Worm (Caenorhabditis elegans): Measurements from ENCODE around the gene T10B5.10.
A peak's percentile ranks its signal among the peaks of the same experiment; 100 is the strongest.
"Not testable (repeated sequence)": the region's sequence is repeated elsewhere in the genome, so short reads cannot be mapped to it uniquely, and the experiment has no call there.

T10B5.10 gene

DNA sequence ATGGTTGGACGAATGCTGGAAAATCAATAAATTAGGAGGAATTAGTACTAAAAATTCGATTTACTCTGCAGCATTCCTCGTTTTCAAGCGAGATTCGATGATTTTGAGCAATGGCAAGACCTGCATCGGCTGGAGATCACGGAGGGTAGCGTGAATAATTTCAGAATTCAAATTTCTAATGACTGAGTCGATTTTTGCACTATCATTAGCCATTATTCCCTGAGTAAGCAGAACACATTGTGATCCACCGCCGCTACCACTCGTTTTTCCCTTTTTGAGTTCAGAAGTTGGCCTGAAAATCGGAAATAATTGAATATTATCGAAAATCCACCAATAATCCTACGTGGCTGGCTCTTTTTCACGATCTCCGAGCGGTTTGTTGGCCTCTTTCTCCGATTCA is 11.9 kb upstream of the T10B5.10 start:
- no peak for TF ChIP-seq W03F9.2 (tag; optimal IDR thresholded peaks at IDR 0.05)

- TF ChIP-seq dao-5 (tag; optimal IDR thresholded peaks at IDR 0.05), result no peak
- no peak for TF ChIP-seq W03F9.2 (tag; optimal IDR thresholded peaks at IDR 0.05)
Measured at ce11 chrV:1864997-1865396, 8.9 kb upstream of the T10B5.10 start.

DNA sequence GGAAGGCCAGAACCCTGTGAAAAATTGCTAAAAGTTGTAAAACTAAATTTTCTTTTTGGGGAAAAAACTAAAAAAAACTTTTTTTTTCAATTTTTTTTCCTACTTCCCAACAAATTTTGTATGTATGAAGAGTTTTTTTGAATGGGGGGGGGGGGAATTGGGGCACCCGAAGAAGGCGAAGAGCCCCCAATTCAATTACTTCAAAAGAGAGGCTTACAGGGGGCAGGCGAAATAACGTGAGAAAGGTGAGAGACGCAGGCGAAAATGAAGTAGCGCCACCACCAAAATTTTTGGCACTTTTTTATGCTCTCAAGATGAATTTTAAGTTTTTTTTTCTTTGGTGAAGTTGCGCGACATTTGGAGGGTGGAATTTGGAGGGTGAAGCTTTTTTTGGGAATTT is 6.9 kb upstream of the T10B5.10 start:
- TF ChIP-seq dao-5 (tag; optimal IDR thresholded peaks at IDR 0.05) (no peak), W03F9.2 (tag; optimal IDR thresholded peaks at IDR 0.05) (no peak), him-1 (tag; optimal IDR thresholded peaks at IDR 0.05) (no peak)

DNA sequence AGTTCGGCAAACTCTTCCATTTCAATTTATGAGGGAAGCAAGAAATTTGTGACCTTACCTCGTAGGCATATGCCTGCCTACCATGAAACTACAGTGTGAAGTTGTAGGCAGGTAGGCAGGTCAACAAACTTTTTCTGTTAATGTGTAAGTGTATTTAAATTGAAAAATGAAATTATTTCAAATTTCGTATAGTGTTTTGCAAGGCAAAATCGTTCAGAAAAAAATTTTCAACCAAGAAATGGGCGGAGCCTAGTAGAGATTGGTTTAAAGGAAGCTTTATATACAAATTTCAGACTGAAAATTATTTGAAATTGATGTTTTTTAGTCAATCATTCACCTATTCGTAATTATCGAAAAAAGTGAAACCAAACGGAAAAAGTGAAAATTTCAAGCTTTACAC is 1.8 kb upstream of the T10B5.10 start:
- TF ChIP-seq dao-5 (tag; optimal IDR thresholded peaks at IDR 0.05) (no peak), him-1 (tag; optimal IDR thresholded peaks at IDR 0.05) (no peak), W03F9.2 (tag; optimal IDR thresholded peaks at IDR 0.05) (no peak)

DNA sequence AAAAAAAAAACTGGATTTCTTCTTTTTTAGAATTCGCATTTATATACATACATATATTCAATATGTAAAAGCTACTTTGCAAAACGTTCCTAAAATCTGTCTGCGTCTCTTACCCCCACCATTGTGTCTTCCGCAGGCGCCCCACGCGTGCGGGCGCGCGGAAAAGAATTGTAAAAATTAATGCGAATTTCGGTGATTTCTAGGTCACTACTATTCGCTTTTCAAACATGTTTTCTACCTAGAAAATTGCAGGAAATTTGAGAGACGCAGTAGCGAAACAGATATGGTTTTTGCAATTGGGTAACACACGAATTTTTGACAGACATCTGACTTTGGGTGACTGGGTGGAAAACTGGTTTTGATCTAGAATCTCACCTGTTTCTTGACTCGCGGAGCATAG is 989 bp downstream of the T10B5.10 start:
- TF ChIP-seq him-1 (tag; optimal IDR thresholded peaks at IDR 0.05), result no peak
- no peak for TF ChIP-seq W03F9.2 (tag; optimal IDR thresholded peaks at IDR 0.05)
- no peak for TF ChIP-seq dao-5 (tag; optimal IDR thresholded peaks at IDR 0.05)

DNA sequence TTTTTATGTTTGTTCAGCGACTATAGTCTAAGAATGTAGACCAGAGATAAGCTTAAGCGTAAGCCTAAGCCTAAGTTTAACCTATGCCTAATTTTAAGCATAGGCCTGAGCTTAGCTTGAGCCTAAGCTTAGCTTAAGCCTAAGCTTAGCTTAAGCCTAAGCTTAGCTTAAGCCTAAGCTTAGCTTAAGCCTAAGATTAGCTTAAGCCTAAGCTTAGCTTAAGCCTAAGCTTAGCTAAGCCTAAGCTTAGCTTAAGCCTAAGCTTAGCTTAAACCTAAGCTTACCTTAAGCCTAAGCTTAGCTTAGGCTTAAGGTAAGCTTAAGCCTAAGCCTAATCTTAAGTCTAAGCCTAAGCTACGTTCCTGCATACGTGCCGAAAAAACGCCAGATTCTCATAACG is 7.5 kb downstream of the T10B5.10 start:
- TF ChIP-seq dao-5 (tag; optimal IDR thresholded peaks at IDR 0.05), result no peak
- no peak for TF ChIP-seq W03F9.2 (tag; optimal IDR thresholded peaks at IDR 0.05)
- TF ChIP-seq him-1 (tag; optimal IDR thresholded peaks at IDR 0.05), result no peak

ce11 chrV:1845977-1846376 is 10.1 kb downstream of the T10B5.10 start, which contains the start of gene T10B5.7:
TSS of gene T10B5.7 (plus strand) at chrV:1846201.
- TF ChIP-seq W03F9.2 (tag; optimal IDR thresholded peaks at IDR 0.05), result no peak
- TF ChIP-seq him-1 (tag; optimal IDR thresholded peaks at IDR 0.05), result no peak
- TF ChIP-seq dao-5 (tag; optimal IDR thresholded peaks at IDR 0.05), result no peak

ce11 chrV:1841744-1842143 is 14.3 kb downstream of the T10B5.10 start, which contains the start of gene T10B5.8:
TSS of gene T10B5.8 (plus strand) at chrV:1842044.
- TF ChIP-seq dao-5 (tag; optimal IDR thresholded peaks at IDR 0.05) (no peak), W03F9.2 (tag; optimal IDR thresholded peaks at IDR 0.05) (no peak), him-1 (tag; optimal IDR thresholded peaks at IDR 0.05) (no peak)

DNA sequence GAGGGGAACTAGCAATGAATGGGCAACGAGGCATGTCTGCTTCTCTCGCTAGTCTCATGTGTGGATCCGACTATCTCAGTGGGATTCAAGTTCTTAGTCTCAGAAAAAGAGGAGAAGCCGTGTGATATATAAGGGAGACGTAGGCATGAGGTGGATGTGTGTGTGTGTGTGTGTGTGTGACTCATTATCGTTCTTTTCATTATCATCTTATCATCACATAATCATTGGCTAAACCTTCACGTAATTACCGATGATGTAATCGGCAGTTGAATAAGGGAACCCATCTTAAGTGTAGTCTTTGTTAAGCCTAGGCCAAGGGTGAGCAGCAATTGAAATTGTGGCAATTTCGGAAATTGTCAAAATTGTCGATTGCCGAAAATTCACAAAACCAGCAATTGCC is 26.1 kb downstream of the T10B5.10 start, which contains the start of gene Y32G9B.1:
Gene Y32G9B.1, minus strand, starts transcription at position 101 of the 400 bp plus-strand sequence.
- TF ChIP-seq him-1 (tag; optimal IDR thresholded peaks at IDR 0.05) (no peak), W03F9.2 (tag; optimal IDR thresholded peaks at IDR 0.05) (no peak), dao-5 (tag; optimal IDR thresholded peaks at IDR 0.05) (no peak)

ce11 chrV:1824528-1824927 is 31.5 kb downstream of the T10B5.10 start:
- TF ChIP-seq him-1 (tag; optimal IDR thresholded peaks at IDR 0.05) (no peak), W03F9.2 (tag; optimal IDR thresholded peaks at IDR 0.05) (no peak), dao-5 (tag; optimal IDR thresholded peaks at IDR 0.05) (no peak)

DNA sequence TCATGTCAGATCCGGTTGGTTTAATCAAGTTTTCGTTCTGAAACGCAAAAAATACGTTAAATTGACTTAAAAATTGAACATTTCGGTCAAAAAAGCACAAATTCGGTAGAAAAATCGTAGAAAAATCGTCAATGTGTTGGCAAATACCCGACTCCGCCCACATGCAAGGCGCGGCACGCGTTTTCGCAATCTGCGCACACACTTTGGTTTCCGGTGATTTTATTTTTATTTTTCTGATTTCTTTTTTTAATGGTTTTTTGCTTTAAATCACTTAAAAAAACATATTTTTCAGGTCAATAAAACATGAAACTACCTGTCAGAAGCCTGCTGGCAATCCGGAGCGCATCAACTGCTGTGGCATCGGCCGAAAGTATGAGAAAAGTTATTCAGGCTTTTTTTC is 34.8 kb downstream of the T10B5.10 start, which contains the start of the genes gly-7 and mrpl-39:
Gene gly-7, minus strand, starts transcription at position 37 of the 400 bp plus-strand sequence.
Gene mrpl-39, plus strand, starts transcription at position 293 of the 400 bp plus-strand sequence.
- no peak for TF ChIP-seq him-1 (tag; optimal IDR thresholded peaks at IDR 0.05)
- TF ChIP-seq W03F9.2 (tag; optimal IDR thresholded peaks at IDR 0.05), result peak; percentile 2

DNA sequence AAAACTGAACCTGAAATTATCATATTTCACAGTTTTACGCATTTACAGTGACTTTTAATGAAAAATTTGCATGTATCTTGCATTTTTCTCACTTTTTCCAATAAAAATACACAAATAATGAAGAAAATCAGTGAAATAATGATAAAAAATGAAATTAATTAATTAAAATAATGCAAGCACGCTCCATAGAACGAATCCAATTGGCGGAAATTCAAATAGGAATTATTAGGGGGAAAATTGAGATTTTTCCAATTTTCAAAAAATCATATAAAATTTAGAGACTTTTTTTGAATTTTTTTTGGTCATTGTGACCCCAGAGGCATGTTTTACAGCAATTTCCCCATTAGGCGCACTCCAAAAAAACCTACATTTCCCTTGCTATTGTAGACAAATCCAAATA is 35.3 kb downstream of the T10B5.10 start:
- TF ChIP-seq dao-5 (tag; optimal IDR thresholded peaks at IDR 0.05) (no peak), W03F9.2 (tag; optimal IDR thresholded peaks at IDR 0.05) (no peak), him-1 (tag; optimal IDR thresholded peaks at IDR 0.05) (no peak)

DNA sequence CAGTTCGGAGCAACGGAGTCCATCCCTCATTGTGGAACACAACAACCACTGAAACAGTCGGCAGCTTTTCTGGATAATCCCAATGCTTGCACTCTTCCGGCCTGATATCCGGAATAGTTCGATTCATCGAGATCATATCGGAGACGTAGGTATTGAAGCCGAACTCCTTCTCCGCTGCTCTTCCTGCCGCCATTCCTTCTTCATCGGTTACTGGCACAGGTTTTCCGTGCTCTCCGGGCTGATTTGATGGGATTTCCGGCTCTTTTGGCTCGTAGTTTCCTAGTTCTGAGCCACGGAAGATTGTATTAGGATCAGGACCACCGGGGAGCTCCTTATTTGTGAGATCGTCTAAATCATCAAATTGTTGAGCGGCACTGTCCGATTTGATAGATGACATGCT is 36.1 kb downstream of the T10B5.10 start:
- TF ChIP-seq him-1 (tag; optimal IDR thresholded peaks at IDR 0.05) (no peak), W03F9.2 (tag; optimal IDR thresholded peaks at IDR 0.05) (no peak), dao-5 (tag; optimal IDR thresholded peaks at IDR 0.05) (no peak)

DNA sequence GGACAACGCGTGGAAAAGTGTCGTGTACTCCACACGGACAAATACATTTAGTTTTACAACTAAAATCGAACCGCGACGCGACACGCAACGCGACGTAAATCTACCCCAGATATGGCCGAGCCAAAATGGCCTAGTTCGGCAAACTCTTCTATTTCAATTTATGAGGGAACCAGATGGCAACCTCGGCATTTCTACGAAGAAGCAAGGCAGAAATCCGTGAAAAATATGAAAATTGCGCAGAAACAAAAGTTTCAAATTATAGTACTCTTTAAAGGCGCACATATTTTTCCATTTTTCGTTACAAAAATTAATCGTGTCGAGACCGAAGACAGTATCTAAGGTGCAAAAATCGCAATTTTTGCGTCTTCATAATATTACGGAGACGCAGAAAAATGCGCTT is 41.3 kb downstream of the T10B5.10 start, which contains the start of gene Y46H3A.5:
Gene Y46H3A.5, minus strand, starts transcription at position 101 of the 400 bp plus-strand sequence.
- not testable (repeated sequence) for TF ChIP-seq dao-5, him-1, W03F9.2 (tag; optimal IDR thresholded peaks at IDR 0.05)

DNA sequence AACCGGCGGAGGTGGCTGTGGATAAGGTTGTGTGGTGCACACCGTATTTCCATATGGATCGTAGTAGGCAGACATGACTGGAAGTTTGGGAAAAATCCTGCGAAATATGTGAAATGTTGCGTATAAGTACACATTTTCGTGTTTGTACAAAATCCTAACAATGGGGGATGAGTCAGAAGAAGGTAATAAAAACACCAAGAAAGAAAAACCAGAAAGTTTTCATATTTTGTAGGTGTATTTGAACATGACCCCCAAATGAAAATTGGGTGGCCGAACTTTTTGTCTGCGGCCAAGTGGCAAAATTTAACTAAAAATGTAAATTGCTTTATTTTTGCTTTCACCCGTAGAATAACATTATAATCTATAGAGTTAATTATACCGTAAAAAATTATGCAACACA is 45.0 kb downstream of the T10B5.10 start, which contains the start of gene Y46H3A.4:
Gene Y46H3A.4, minus strand, starts transcription at position 101 of the 400 bp plus-strand sequence.
- TF ChIP-seq dao-5 (tag; optimal IDR thresholded peaks at IDR 0.05) (no peak), him-1 (tag; optimal IDR thresholded peaks at IDR 0.05) (no peak), W03F9.2 (tag; optimal IDR thresholded peaks at IDR 0.05) (no peak)

All from whole organism, L4/young adult.